Fruit fly (Drosophila melanogaster) whole organism, embryonic: Measurements from ENCODE around the gene CG14537.

Experiments used
- Abd-B ChIP-seq: fragments of 200-800 bp; sonication (Bioruptor generic); optimal IDR thresholded peaks from 2 replicates; lab custom pipeline; 2018; ENCODE audit warnings: missing biosample characterization, mild to moderate bottlenecking, missing genetic modification characterization, moderate library complexity
- B-H2 ChIP-seq: fragments of 200-800 bp; sonication (Bioruptor generic); optimal IDR thresholded peaks from 2 replicates; lab custom pipeline; 2018; ENCODE audit warnings: missing biosample characterization, mild to moderate bottlenecking, missing genetic modification characterization
- Bgb ChIP-seq: fragments of 200-800 bp; sonication (Bioruptor generic); IDR thresholded peaks from 2 replicates; pipeline ENCODE4 v1.3.6; 2022; ENCODE audit warnings: missing biosample characterization, missing genetic modification characterization; ENCODE audit not compliant: partially characterized antibody
- Bteb2 ChIP-seq: fragments of 200-800 bp; sonication (Bioruptor generic); optimal IDR thresholded peaks from 2 replicates; lab custom pipeline; 2016; ENCODE audit warnings: missing biosample characterization, missing genetic modification characterization
- CG11723 ChIP-seq: fragments of 200-800 bp; sonication (Bioruptor generic); optimal IDR thresholded peaks from 2 replicates; lab custom pipeline; 2017; ENCODE audit warnings: missing biosample characterization, mild to moderate bottlenecking, missing genetic modification characterization
- CG12659 ChIP-seq: fragments of 200-800 bp; sonication (Bioruptor generic); optimal IDR thresholded peaks from 3 replicates; lab custom pipeline; 2017; ENCODE audit warnings: mild to moderate bottlenecking, missing biosample characterization, missing genetic modification reagents, missing genetic modification characterization
- CG15479 ChIP-seq: fragments of 200-800 bp; sonication (Bioruptor generic); optimal IDR thresholded peaks from 3 replicates; lab custom pipeline; 2019; ENCODE audit warnings: missing biosample characterization, mild to moderate bottlenecking, missing genetic modification characterization, moderate library complexity
- CG17385 ChIP-seq: fragments of 200-800 bp; sonication (Bioruptor generic); optimal IDR thresholded peaks from 3 replicates; lab custom pipeline; 2018; ENCODE audit warnings: missing biosample characterization, mild to moderate bottlenecking, missing genetic modification characterization
- CG17568 ChIP-seq: fragments of 200-800 bp; sonication (Bioruptor generic); optimal IDR thresholded peaks from 2 replicates; lab custom pipeline; 2018; ENCODE audit warnings: missing biosample characterization, mild to moderate bottlenecking, missing genetic modification characterization, moderate library complexity
- CG3281 ChIP-seq: fragments of 200-800 bp; sonication (Bioruptor generic); optimal IDR thresholded peaks from 3 replicates; lab custom pipeline; 2017; ENCODE audit warnings: missing biosample characterization, mild to moderate bottlenecking, missing genetic modification characterization
- CG3995 ChIP-seq: fragments of 200-800 bp; sonication (Bioruptor generic); optimal IDR thresholded peaks from 3 replicates; lab custom pipeline; 2016; ENCODE audit warnings: missing biosample characterization, missing genetic modification characterization
- CG42726 ChIP-seq: fragments of 200-800 bp; sonication (Bioruptor generic); IDR thresholded peaks from 2 replicates; pipeline ENCODE4 v1.3.6; 2022; ENCODE audit warnings: missing biosample characterization, missing genetic modification characterization; ENCODE audit not compliant: partially characterized antibody
- CG5245 ChIP-seq: fragments of 200-800 bp; sonication (Bioruptor generic); optimal IDR thresholded peaks from 3 replicates; lab custom pipeline; 2016; ENCODE audit warnings: missing biosample characterization, missing genetic modification characterization
- CG7786 ChIP-seq: fragments of 200-800 bp; sonication (Bioruptor generic); optimal IDR thresholded peaks from 2 replicates; lab custom pipeline; 2016; ENCODE audit warnings: missing biosample characterization, missing genetic modification characterization
- CG8290 ChIP-seq, 3 experiments: fragments of 200-800 bp; sonication (Bioruptor generic); optimal IDR thresholded peaks; 2 replicates each; lab custom pipeline; 2016 to 2019; ENCODE audit warnings: missing biosample characterization in 3 of 3, missing genetic modification characterization in 3 of 3, mild to moderate bottlenecking in 2 of 3, moderate library complexity in 1 of 3
- CG8924 ChIP-seq: fragments of 200-800 bp; optimal IDR thresholded peaks from 3 replicates; lab custom pipeline; 2019; ENCODE audit warnings: missing biosample characterization, mild to moderate bottlenecking, missing genetic modification characterization, moderate library complexity
- CG9797 ChIP-seq: fragments of 200-800 bp; sonication (Bioruptor generic); optimal IDR thresholded peaks from 3 replicates; lab custom pipeline; 2018; ENCODE audit warnings: missing biosample characterization, mild to moderate bottlenecking, missing genetic modification characterization
- CG9817 ChIP-seq: fragments of 200-800 bp; sonication (Bioruptor generic); optimal IDR thresholded peaks from 2 replicates; lab custom pipeline; 2018; ENCODE audit warnings: missing biosample characterization, mild to moderate bottlenecking, missing genetic modification characterization, moderate library complexity
- CG9932 ChIP-seq: fragments of 200-800 bp; sonication (Bioruptor generic); IDR thresholded peaks from 2 replicates; pipeline ENCODE4 v1.3.6; 2022; ENCODE audit warnings: missing biosample characterization, missing genetic modification characterization
- Camta ChIP-seq: fragments of 200-800 bp; sonication (Bioruptor generic); optimal IDR thresholded peaks from 2 replicates; lab custom pipeline; 2016; ENCODE audit warnings: missing biosample characterization, missing genetic modification characterization
- Deaf1 ChIP-seq: fragments of 200-800 bp; optimal IDR thresholded peaks from 3 replicates; lab custom pipeline; 2019; ENCODE audit warnings: missing biosample characterization, mild to moderate bottlenecking, missing genetic modification characterization, moderate library complexity
- Dip2 ChIP-seq: fragments of 200-800 bp; sonication (Bioruptor generic); IDR thresholded peaks from 2 replicates; pipeline ENCODE4 v1.3.6; 2022; ENCODE audit warnings: missing biosample characterization, missing genetic modification characterization
- Doc3 ChIP-seq: fragments of 200-800 bp; sonication (Bioruptor generic); IDR thresholded peaks from 3 replicates; pipeline ENCODE4 v1.3.6; 2022; ENCODE audit warnings: missing biosample characterization, missing genetic modification characterization; ENCODE audit not compliant: partially characterized antibody
- Fer2 ChIP-seq: fragments of 200-800 bp; sonication (Bioruptor generic); optimal IDR thresholded peaks from 2 replicates; lab custom pipeline; 2018; ENCODE audit warnings: missing biosample characterization, mild to moderate bottlenecking, missing genetic modification characterization, moderate library complexity
- Hr39 ChIP-seq: fragments of >200 bp; optimal IDR thresholded peaks from 2 replicates; lab custom pipeline; 2017
- Jarid2 ChIP-seq: fragments of 200-800 bp; sonication (Bioruptor generic); optimal IDR thresholded peaks from 3 replicates; lab custom pipeline; 2017; ENCODE audit warnings: mild to moderate bottlenecking, missing biosample characterization, missing genetic modification reagents, missing genetic modification characterization
- Lhr ChIP-seq: fragments of 200-800 bp; sonication (Bioruptor generic); optimal IDR thresholded peaks from 3 replicates; lab custom pipeline; 2017; ENCODE audit warnings: mild to moderate bottlenecking, missing biosample characterization, missing genetic modification reagents, missing genetic modification characterization
- Lpt ChIP-seq: fragments of >200 bp; optimal IDR thresholded peaks from 2 replicates; lab custom pipeline; 2018; ENCODE audit warnings: missing biosample characterization, missing genetic modification characterization
- Mrtf ChIP-seq: fragments of 200-800 bp; sonication (Bioruptor generic); IDR thresholded peaks from 3 replicates; pipeline ENCODE4 v1.3.6; 2022; ENCODE audit warnings: missing biosample characterization, missing genetic modification characterization
- NC2α ChIP-seq: fragments of 200-800 bp; sonication (Bioruptor generic); optimal IDR thresholded peaks from 2 replicates; lab custom pipeline; 2016; ENCODE audit warnings: missing biosample characterization, missing genetic modification characterization
- Nf-YA ChIP-seq: fragments of 200-800 bp; sonication (Bioruptor generic); IDR thresholded peaks from 2 replicates; pipeline ENCODE4 v1.3.6; 2022; ENCODE audit warnings: missing biosample characterization, missing genetic modification characterization
- Ravus ChIP-seq: fragments of 200-800 bp; sonication (Bioruptor generic); IDR thresholded peaks from 2 replicates; pipeline ENCODE4 v1.3.6; 2022; ENCODE audit warnings: missing biosample characterization, missing genetic modification characterization
- Xbp1 ChIP-seq: fragments of 200-800 bp; sonication (Bioruptor generic); optimal IDR thresholded peaks from 3 replicates; lab custom pipeline; 2016; ENCODE audit warnings: missing biosample characterization, mild to moderate bottlenecking, missing genetic modification characterization
- al ChIP-seq: fragments of 200-800 bp; sonication (Bioruptor generic); IDR thresholded peaks from 2 replicates; pipeline ENCODE4 v1.3.6; 2022; ENCODE audit warnings: missing biosample characterization, missing genetic modification characterization
- bbx ChIP-seq: fragments of 200-800 bp; sonication (Bioruptor generic); IDR thresholded peaks from 2 replicates; pipeline ENCODE4 v1.3.6; 2022; ENCODE audit warnings: missing biosample characterization, missing genetic modification characterization; ENCODE audit not compliant: partially characterized antibody
- cas ChIP-seq: fragments of 200-800 bp; sonication (Bioruptor generic); IDR thresholded peaks from 2 replicates; pipeline ENCODE4 v1.3.6; 2022; ENCODE audit warnings: missing biosample characterization, missing genetic modification characterization
- chn ChIP-seq: fragments of 200-800 bp; sonication (Bioruptor generic); optimal IDR thresholded peaks from 2 replicates; lab custom pipeline; 2016; ENCODE audit warnings: missing biosample characterization, missing genetic modification characterization
- corto ChIP-seq: fragments of 200-800 bp; sonication (Bioruptor generic); optimal IDR thresholded peaks from 2 replicates; lab custom pipeline; 2016; ENCODE audit warnings: missing biosample characterization, mild to moderate bottlenecking, missing genetic modification characterization, moderate library complexity
- danr ChIP-seq: fragments of 200-800 bp; sonication (Bioruptor generic); IDR thresholded peaks from 2 replicates; pipeline ENCODE4 v1.3.6; 2022; ENCODE audit warnings: missing biosample characterization, missing genetic modification characterization
- lola ChIP-seq, 3 experiments: fragments of >200 bp in 2 of 3; fragments of 200-800 bp in 1 of 3; sonication (Bioruptor generic) in 1 of 3; optimal IDR thresholded peaks; 2 replicates each; lab custom pipeline; 2017 to 2019; ENCODE audit warnings: missing biosample characterization in 3 of 3, missing genetic modification characterization in 3 of 3, mild to moderate bottlenecking in 1 of 3, moderate library complexity in 1 of 3
- mam ChIP-seq: fragments of 200-800 bp; sonication (Bioruptor generic); optimal IDR thresholded peaks from 3 replicates; lab custom pipeline; 2016; ENCODE audit warnings: missing biosample characterization, missing genetic modification characterization
- odd ChIP-seq: fragments of 200-800 bp; sonication (Bioruptor generic); optimal IDR thresholded peaks from 2 replicates; lab custom pipeline; 2017; ENCODE audit warnings: missing biosample characterization, mild to moderate bottlenecking, missing genetic modification characterization
- shn ChIP-seq: fragments of 200-800 bp; sonication (Bioruptor generic); optimal IDR thresholded peaks from 3 replicates; lab custom pipeline; 2016; ENCODE audit warnings: missing biosample characterization, missing genetic modification characterization
- slou ChIP-seq: fragments of 200-800 bp; sonication (Bioruptor generic); optimal IDR thresholded peaks from 3 replicates; lab custom pipeline; 2016; ENCODE audit warnings: missing biosample characterization, missing genetic modification characterization
- tup ChIP-seq: fragments of 200-800 bp; sonication (Bioruptor generic); optimal IDR thresholded peaks from 2 replicates; lab custom pipeline; 2016; ENCODE audit warnings: missing biosample characterization, mild to moderate bottlenecking, missing genetic modification characterization, moderate library complexity
- vnd ChIP-seq: fragments of 200-800 bp; sonication (Bioruptor generic); IDR thresholded peaks from 3 replicates; pipeline ENCODE4 v1.3.6; 2022; ENCODE audit warnings: missing biosample characterization, missing genetic modification characterization; ENCODE audit not compliant: partially characterized antibody
- yki ChIP-seq: fragments of >200 bp; optimal IDR thresholded peaks from 3 replicates; lab custom pipeline; 2018
- z ChIP-seq: fragments of 200-800 bp; sonication (Bioruptor generic); IDR thresholded peaks from 3 replicates; pipeline ENCODE4 v1.3.6; 2022; ENCODE audit warnings: missing biosample characterization, missing genetic modification characterization
- zen2 ChIP-seq: fragments of 200-800 bp; sonication (Bioruptor generic); IDR thresholded peaks from 3 replicates; pipeline ENCODE4 v1.3.6; 2022; ENCODE audit warnings: missing biosample characterization, missing genetic modification characterization; ENCODE audit not compliant: partially characterized antibody

CG14537 gene

DNA sequence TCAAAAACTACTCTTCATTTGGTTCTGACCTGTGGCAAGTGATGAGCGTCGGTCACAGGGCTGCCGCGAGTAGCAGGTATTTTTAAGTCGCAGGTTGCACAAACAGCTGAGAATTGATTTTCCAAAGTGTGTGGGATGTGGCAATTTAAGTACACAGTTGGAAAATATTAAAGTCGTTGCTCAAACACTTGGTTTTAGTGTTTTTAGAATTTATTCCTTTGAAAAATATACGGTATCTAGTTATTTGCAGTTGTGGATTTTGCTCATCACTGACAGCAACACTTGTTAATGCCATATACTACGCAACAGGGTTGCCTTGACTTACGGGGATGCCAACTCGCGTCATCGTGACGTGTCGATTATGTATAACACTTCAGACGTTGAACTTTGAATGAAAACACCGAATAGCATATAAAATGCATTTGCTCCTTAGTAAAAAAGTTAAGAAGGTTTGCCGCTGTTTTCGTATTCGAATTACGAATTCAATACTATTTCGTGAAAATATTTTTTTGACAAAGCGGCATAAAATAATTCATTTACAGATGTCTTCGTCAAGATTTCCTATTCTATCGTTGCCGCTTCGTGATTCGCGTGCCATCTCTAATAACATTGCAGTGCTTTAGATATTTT is 40.3 kb upstream of the CG14537 start, which contains the start of the genes Herp and r2d2 (continued):
- TF ChIP-seq CG8290 (GFP tag; optimal IDR thresholded peaks at IDR 0.05; lab: Kevin White, UChicago) = peak; percentile 82
- peak; percentile 45 to 90 for TF ChIP-seq CG8290 (tag; optimal IDR thresholded peaks at IDR 0.05; lab: Kevin White, UChicago)
- peak; percentile 79 for TF ChIP-seq CG15479 (GFP tag; lab: Kevin White, UChicago)
- peak; percentile 47; the same call in 1 of the 3 replicates for TF ChIP-seq zen2 (GFP tag; lab: Robert Waterston, UW)
- peak; percentile 71 for TF ChIP-seq danr (GFP tag; lab: Robert Waterston, UW)
- peak; percentile 63 for TF ChIP-seq Ravus
- peak; percentile 89 for TF ChIP-seq Bteb2 (GFP tag; lab: Kevin White, UChicago)
- TF ChIP-seq CG3995 (GFP tag; lab: Kevin White, UChicago) = peak; percentile 100
- peak; percentile 59 for TF ChIP-seq tup (GFP tag; lab: Kevin White, UChicago)
- TF ChIP-seq Camta (GFP tag; lab: Kevin White, UChicago) = peak; percentile 94
- peak; percentile 95 for TF ChIP-seq CG7786 (GFP tag; lab: Kevin White, UChicago)
- peak; percentile 100 for TF ChIP-seq Xbp1 (GFP tag; lab: Kevin White, UChicago)
- peak; percentile 85 for TF ChIP-seq CG11723
- TF ChIP-seq corto (GFP tag; lab: Kevin White, UChicago) = peak; percentile 48
- TF ChIP-seq lola (GFP tag; optimal IDR thresholded peaks at IDR 0.05; lab: Kevin White, UChicago) = peak in 1 of 3 experiments; percentile 91
- peak; percentile 63 for TF ChIP-seq CG17568
- TF ChIP-seq CG5245 (GFP tag; lab: Kevin White, UChicago) = peak; percentile 83
- peak; percentile 92 for TF ChIP-seq CG3281 (GFP tag; lab: Kevin White, UChicago)
- TF ChIP-seq vnd (GFP tag; lab: Robert Waterston, UW) = peak; percentile 77
- TF ChIP-seq Bgb (GFP tag; lab: Robert Waterston, UW) = peak; percentile 77
- peak; percentile 88 for TF ChIP-seq CG8924 (tag; lab: Kevin White, UChicago)
- TF ChIP-seq CG42726 (GFP tag; lab: Robert Waterston, UW) = no peak; the same call in none of the 2 replicates
- peak; percentile 63 for TF ChIP-seq Nf-YA (GFP tag; lab: Robert Waterston, UW)
- TF ChIP-seq CG9932 (GFP tag; lab: Robert Waterston, UW) = peak; percentile 95
- peak; percentile 91 for TF ChIP-seq slou (GFP tag; lab: Kevin White, UChicago)
- peak; percentile 80 for TF ChIP-seq odd (GFP tag; lab: Kevin White, UChicago)
- TF ChIP-seq z (GFP tag; lab: Robert Waterston, UW) = no peak
- peak; percentile 96 for TF ChIP-seq mam (GFP tag; lab: Kevin White, UChicago)
- no peak for TF ChIP-seq Lpt (GFP tag; lab: Kevin White, UChicago)
- TF ChIP-seq CG9797 (GFP tag; lab: Kevin White, UChicago) = peak; percentile 60
- peak; percentile 66 for TF ChIP-seq Deaf1 (tag; lab: Kevin White, UChicago)
- TF ChIP-seq Jarid2 = peak; percentile 71
- TF ChIP-seq al (GFP tag; lab: Robert Waterston, UW) = peak; percentile 88
- peak; percentile 83 for TF ChIP-seq CG17385 (GFP tag; lab: Kevin White, UChicago)
- TF ChIP-seq B-H2 (GFP tag; lab: Kevin White, UChicago) = peak; percentile 94
- peak; percentile 91 for TF ChIP-seq chn (GFP tag; lab: Kevin White, UChicago)
- TF ChIP-seq CG12659 (GFP tag; lab: Kevin White, UChicago) = peak; percentile 91
- peak; percentile 93 for TF ChIP-seq Abd-B (GFP tag; lab: Kevin White, UChicago)
- peak; percentile 63 for TF ChIP-seq bbx (GFP tag; lab: Robert Waterston, UW)
- TF ChIP-seq Hr39 (lab: Kevin White, UChicago) = no peak
- peak; percentile 84 for TF ChIP-seq NC2α (GFP tag; lab: Kevin White, UChicago)
- TF ChIP-seq CG9817 (tag; lab: Kevin White, UChicago) = peak; percentile 92
- TF ChIP-seq Mrtf (GFP tag; lab: Robert Waterston, UW) = peak; percentile 83; the same call in 2 of the 3 replicates
- TF ChIP-seq Dip2 (GFP tag; lab: Robert Waterston, UW) = no peak
- TF ChIP-seq yki (lab: Kevin White, UChicago) = no peak
- peak; percentile 79 for TF ChIP-seq cas (GFP tag; lab: Robert Waterston, UW)
- peak; percentile 71 for TF ChIP-seq Lhr (GFP tag; lab: Kevin White, UChicago)
- TF ChIP-seq shn = peak; percentile 96
- TF ChIP-seq Doc3 (GFP tag; lab: Robert Waterston, UW) = peak; percentile 82
- TF ChIP-seq Fer2 (tag; lab: Kevin White, UChicago) = peak; percentile 87
